Worm (Caenorhabditis elegans) whole organism, L2 larva: ENCODE measurements around the gene fbxa-81.

ENCODE experiments used
- ZK546.5 ChIP-seq: sonication (generic microtip); optimal IDR thresholded peaks from 2 replicates; lab custom pipeline; 2017; ENCODE audit warnings: missing biosample characterization, missing genetic modification characterization
- lin-39 ChIP-seq: fragments of 150-350 bp; optimal IDR thresholded peaks from 2 replicates; lab custom pipeline; 2014; ENCODE audit warnings: missing biosample characterization, missing genetic modification reagents, missing genetic modification characterization
- nhr-12 ChIP-seq: fragments of 150-350 bp; optimal IDR thresholded peaks from 2 replicates; lab custom pipeline; 2014; ENCODE audit warnings: missing biosample characterization, missing genetic modification characterization
- sma-3 ChIP-seq: sonication (generic microtip); optimal IDR thresholded peaks from 2 replicates; lab custom pipeline; 2016; ENCODE audit warnings: missing genetic modification reagents, missing genetic modification characterization, missing compliant biosample characterization
- snpc-4 ChIP-seq: fragments of 150-350 bp; optimal IDR thresholded peaks from 2 replicates; lab custom pipeline; 2014; ENCODE audit warnings: missing biosample characterization, missing genetic modification characterization
- unc-39 ChIP-seq: fragments of 150-350 bp; optimal IDR thresholded peaks from 2 replicates; lab custom pipeline; 2014; ENCODE audit warnings: missing biosample characterization, missing genetic modification characterization
- zag-1 ChIP-seq: fragments of 150-350 bp; optimal IDR thresholded peaks from 2 replicates; lab custom pipeline; 2014; ENCODE audit warnings: missing biosample characterization, missing genetic modification characterization

- no peak for TF ChIP-seq lin-39 (tag; lab: Kevin White, UChicago)
- TF ChIP-seq unc-39 (tag; lab: Kevin White, UChicago), result no peak
- no peak for TF ChIP-seq nhr-12
- TF ChIP-seq ZK546.5 (tag; lab: Kevin White, UChicago), result no peak
- peak; percentile 78 for TF ChIP-seq sma-3 (GFP tag; lab: Kevin White, UChicago)
- no peak for TF ChIP-seq zag-1 (tag; lab: Kevin White, UChicago)
- no peak for TF ChIP-seq snpc-4 (tag; lab: Kevin White, UChicago)
Measured at ce11 chrX:14502116-14502587, 39.7 kb downstream of the fbxa-81 start.
